Worm (Caenorhabditis elegans) whole organism, young adult: ENCODE measurements around the gene F41G3.21.
A peak's percentile ranks its signal among the peaks of the same experiment; 100 is the strongest.

ENCODE experiments used
- B0019.2 ChIP-seq: fragments of 200-800 bp; sonication (Bioruptor generic); conservative IDR thresholded peaks from 2 replicates; pipeline ENCODE4 v1.3.6; 2022; ENCODE audit warnings: missing genetic modification reagents, missing genetic modification characterization, missing compliant biosample characterization
- B0035.1 ChIP-seq: sonication (generic microtip); optimal IDR thresholded peaks from 2 replicates; lab custom pipeline; 2016; ENCODE audit warnings: missing genetic modification characterization, mild to moderate bottlenecking, missing compliant biosample characterization, missing genotype, missing genetic modification reagents
- C17E4.6 ChIP-seq: fragments of 200-800 bp; sonication (Bioruptor generic); IDR thresholded peaks from 2 replicates; pipeline ENCODE4 v1.3.6; 2022; ENCODE audit warnings: missing genetic modification reagents, missing genetic modification characterization, missing compliant biosample characterization
- F10E7.11 ChIP-seq: sonication (generic microtip); optimal IDR thresholded peaks from 2 replicates; lab custom pipeline; 2017; ENCODE audit warnings: mild to moderate bottlenecking, missing genetic modification characterization, moderate library complexity, missing compliant biosample characterization
- F22D6.2 ChIP-seq: sonication (generic microtip); optimal IDR thresholded peaks from 2 replicates; lab custom pipeline; 2016; ENCODE audit warnings: mild to moderate bottlenecking, missing genetic modification characterization, missing compliant biosample characterization
- F23B12.7 ChIP-seq: sonication (generic microtip); optimal IDR thresholded peaks from 2 replicates; lab custom pipeline; 2017; ENCODE audit warnings: missing genetic modification characterization, mild to moderate bottlenecking, missing compliant biosample characterization, antibody characterized with exemption, moderate library complexity; ENCODE audit not compliant: insufficient read depth
- F33H1.4 ChIP-seq: fragments of 200-800 bp; sonication (Bioruptor generic); IDR thresholded peaks from 2 replicates; pipeline ENCODE4 v1.3.6; 2022; ENCODE audit warnings: missing genetic modification reagents, missing genetic modification characterization, missing compliant biosample characterization
- F37B4.10 ChIP-seq: fragments of 200-800 bp; sonication (Bioruptor generic); IDR thresholded peaks from 2 replicates; pipeline ENCODE4 v1.3.6; 2022; ENCODE audit warnings: missing genetic modification characterization, missing compliant biosample characterization
- F52B5.7 ChIP-seq: sonication (generic microtip); optimal IDR thresholded peaks from 2 replicates; lab custom pipeline; 2016; ENCODE audit warnings: mild to moderate bottlenecking, missing genetic modification characterization, missing compliant biosample characterization
- T07F8.4 ChIP-seq: sonication (generic microtip); optimal IDR thresholded peaks from 2 replicates; lab custom pipeline; 2016; ENCODE audit warnings: mild to moderate bottlenecking, missing genetic modification characterization, moderate library complexity, missing compliant biosample characterization
- Y53G8AR.9 ChIP-seq: fragments of 200-800 bp; sonication (Bioruptor generic); conservative IDR thresholded peaks from 2 replicates; pipeline ENCODE4 v1.3.6; 2022; ENCODE audit warnings: missing genetic modification reagents, missing genetic modification characterization, missing compliant biosample characterization
- ZK185.1 ChIP-seq: sonication (generic microtip); optimal IDR thresholded peaks from 2 replicates; lab custom pipeline; 2016; ENCODE audit warnings: mild to moderate bottlenecking, missing genetic modification characterization, missing compliant biosample characterization; ENCODE audit not compliant: poor library complexity, severe bottlenecking
- ama-1 ChIP-seq, 3 experiments: fragments of 150-350 bp in 1 of 3; sonication (generic microtip) in 2 of 3; optimal IDR thresholded peaks; 2 replicates each; lab custom pipeline; 2014 to 2018; ENCODE audit warnings: missing biosample characterization in 2 of 3, missing genetic modification characterization in 2 of 3, missing genetic modification reagents in 2 of 3
- aptf-3 ChIP-seq: fragments of 200-800 bp; sonication (Bioruptor generic); IDR thresholded peaks from 2 replicates; pipeline ENCODE4 v1.3.6; 2022; ENCODE audit warnings: missing genetic modification characterization, missing compliant biosample characterization
- atf-7 ChIP-seq: sonication (generic microtip); optimal IDR thresholded peaks from 2 replicates; lab custom pipeline; 2017; ENCODE audit warnings: mild to moderate bottlenecking, missing genetic modification characterization, missing compliant biosample characterization
- attf-3 ChIP-seq: fragments of 200-800 bp; sonication (Bioruptor generic); conservative IDR thresholded peaks from 2 replicates; pipeline ENCODE4 v1.3.6; 2022; ENCODE audit warnings: missing genetic modification reagents, missing genetic modification characterization, missing compliant biosample characterization
- attf-5 ChIP-seq: fragments of 200-800 bp; sonication (Bioruptor generic); optimal IDR thresholded peaks from 2 replicates; lab custom pipeline; 2018; ENCODE audit warnings: mild to moderate bottlenecking, missing genetic modification characterization, missing compliant biosample characterization
- bed-1 ChIP-seq: fragments of 200-800 bp; sonication (Bioruptor generic); IDR thresholded peaks from 2 replicates; pipeline ENCODE4 v1.3.6; 2022; ENCODE audit warnings: missing genetic modification reagents, missing genetic modification characterization, missing compliant biosample characterization
- cebp-1 ChIP-seq, 2 experiments: fragments of 200-800 bp in 1 of 2; sonication (Bioruptor generic) in 1 of 2; sonication (generic microtip) in 1 of 2; IDR thresholded peaks in 1 of 2; optimal IDR thresholded peaks in 1 of 2; 2 replicates each; pipeline versions ENCODE4 v1.3.6 to Lab custom; 2017 to 2022; ENCODE audit warnings: missing compliant biosample characterization in 2 of 2, missing genetic modification characterization in 2 of 2, mild to moderate bottlenecking in 1 of 2, missing genetic modification reagents in 1 of 2, moderate library complexity in 1 of 2
- ceh-100 ChIP-seq: fragments of 200-800 bp; sonication (Bioruptor generic); IDR thresholded peaks from 2 replicates; pipeline ENCODE4 v1.3.6; 2022; ENCODE audit warnings: missing genetic modification reagents, missing genetic modification characterization, missing compliant biosample characterization
- ceh-40 ChIP-seq: fragments of 200-800 bp; sonication (Bioruptor generic); IDR thresholded peaks from 2 replicates; pipeline ENCODE4 v1.3.6; 2022; ENCODE audit warnings: missing genetic modification characterization, missing compliant biosample characterization
- egl-18 ChIP-seq: fragments of 200-800 bp; sonication (Bioruptor generic); IDR thresholded peaks from 2 replicates; pipeline ENCODE4 v1.3.6; 2022; ENCODE audit warnings: missing genetic modification reagents, missing genetic modification characterization, missing compliant biosample characterization
- ets-4 ChIP-seq: fragments of 200-800 bp; sonication (Bioruptor generic); optimal IDR thresholded peaks from 2 replicates; lab custom pipeline; 2018; ENCODE audit warnings: mild to moderate bottlenecking, missing genetic modification characterization, missing compliant biosample characterization
- gei-17 ChIP-seq: fragments of 200-800 bp; sonication (Bioruptor generic); optimal IDR thresholded peaks from 2 replicates; lab custom pipeline; 2018; ENCODE audit warnings: mild to moderate bottlenecking, missing genetic modification characterization, missing compliant biosample characterization
- hlh-12 ChIP-seq: sonication (generic microtip); optimal IDR thresholded peaks from 2 replicates; lab custom pipeline; 2016; ENCODE audit warnings: missing genetic modification characterization, missing compliant biosample characterization
- hlh-26 ChIP-seq: fragments of 200-800 bp; sonication (Bioruptor generic); conservative IDR thresholded peaks from 2 replicates; pipeline ENCODE4 v1.3.6; 2022; ENCODE audit warnings: missing genetic modification reagents, missing genetic modification characterization, missing compliant biosample characterization
- hmg-20 ChIP-seq: fragments of 200-800 bp; sonication (Bioruptor generic); IDR thresholded peaks from 2 replicates; pipeline ENCODE4 v1.3.6; 2022; ENCODE audit warnings: missing genetic modification reagents, missing genetic modification characterization, missing compliant biosample characterization
- hsf-1 ChIP-seq: fragments of 200-800 bp; sonication (Bioruptor generic); IDR thresholded peaks from 2 replicates; pipeline ENCODE4 v1.3.6; 2022; ENCODE audit warnings: missing genetic modification reagents, missing genetic modification characterization, missing compliant biosample characterization
- let-526 ChIP-seq: fragments of 200-800 bp; sonication (Bioruptor generic); IDR thresholded peaks from 2 replicates; pipeline ENCODE4 v1.3.6; 2022; ENCODE audit warnings: missing genetic modification reagents, missing genetic modification characterization, missing compliant biosample characterization
- lin-35 ChIP-seq, 3 experiments: fragments of 150-350 bp in 2 of 3; sonication (generic microtip) in 1 of 3; optimal IDR thresholded peaks; 2 replicates each; lab custom pipeline; 2014 to 2018; ENCODE audit warnings: missing biosample characterization in 3 of 3, missing genetic modification characterization in 3 of 3, missing genetic modification reagents in 3 of 3
- madf-6 ChIP-seq: fragments of 200-800 bp; sonication (Bioruptor generic); IDR thresholded peaks from 2 replicates; pipeline ENCODE4 v1.3.6; 2022; ENCODE audit warnings: missing genetic modification reagents, missing genetic modification characterization, missing compliant biosample characterization
- madf-8 ChIP-seq: fragments of 200-800 bp; sonication (Bioruptor generic); conservative IDR thresholded peaks from 2 replicates; pipeline ENCODE4 v1.3.6; 2022; ENCODE audit warnings: missing genetic modification reagents, missing genetic modification characterization, missing compliant biosample characterization
- mcd-1 ChIP-seq: fragments of 200-800 bp; sonication (Bioruptor generic); IDR thresholded peaks from 2 replicates; pipeline ENCODE4 v1.3.6; 2022; ENCODE audit warnings: missing genetic modification reagents, missing genetic modification characterization, missing compliant biosample characterization
- mel-28 ChIP-seq: sonication (generic microtip); optimal IDR thresholded peaks from 2 replicates; lab custom pipeline; 2016; ENCODE audit warnings: borderline replicate concordance, mild to moderate bottlenecking, missing genetic modification characterization, missing compliant biosample characterization
- mes-4 ChIP-seq: sonication (generic microtip); optimal IDR thresholded peaks from 2 replicates; lab custom pipeline; 2016; ENCODE audit warnings: missing genotype, missing genetic modification characterization, missing compliant biosample characterization
- nfyb-1 ChIP-seq: fragments of 200-800 bp; sonication (Bioruptor generic); IDR thresholded peaks from 2 replicates; pipeline ENCODE4 v1.3.6; 2022; ENCODE audit warnings: missing genetic modification reagents, missing genetic modification characterization, missing compliant biosample characterization
- nhr-179 ChIP-seq: sonication (generic microtip); optimal IDR thresholded peaks from 2 replicates; lab custom pipeline; 2016; ENCODE audit warnings: mild to moderate bottlenecking, missing genetic modification characterization, missing compliant biosample characterization
- pha-4 ChIP-seq: fragments of 150-350 bp; sonication (generic microtip); optimal IDR thresholded peaks from 2 replicates; lab custom pipeline; 2014; ENCODE audit warnings: missing biosample characterization, missing genetic modification reagents, missing genetic modification characterization
- rec-8 ChIP-seq, 2 experiments: sonication (generic microtip); optimal IDR thresholded peaks; 2 replicates each; lab custom pipeline; 2016; ENCODE audit warnings: mild to moderate bottlenecking in 2 of 2, missing genetic modification characterization in 2 of 2, missing genetic modification reagents in 2 of 2, missing genotype in 2 of 2, missing biosample characterization in 1 of 2, missing compliant biosample characterization in 1 of 2, moderate library complexity in 1 of 2
- repo-1 ChIP-seq: sonication (generic microtip); optimal IDR thresholded peaks from 2 replicates; lab custom pipeline; 2017; ENCODE audit warnings: mild to moderate bottlenecking, missing genetic modification characterization, missing compliant biosample characterization
- sdz-38 ChIP-seq: sonication (generic microtip); optimal IDR thresholded peaks from 2 replicates; lab custom pipeline; 2016; ENCODE audit warnings: missing genotype, missing genetic modification characterization, missing compliant biosample characterization
- snpc-3.4 ChIP-seq: sonication (generic microtip); optimal IDR thresholded peaks from 2 replicates; lab custom pipeline; 2017; ENCODE audit warnings: missing genetic modification characterization, mild to moderate bottlenecking, missing compliant biosample characterization, antibody characterized with exemption, moderate library complexity, missing genotype, missing genetic modification reagents
- somi-1 ChIP-seq: fragments of 200-800 bp; sonication (Bioruptor generic); optimal IDR thresholded peaks from 2 replicates; lab custom pipeline; 2018; ENCODE audit warnings: mild to moderate bottlenecking, missing genetic modification characterization, missing compliant biosample characterization
- tbp1 ChIP-seq: fragments of 200-800 bp; sonication (Bioruptor generic); optimal IDR thresholded peaks from 2 replicates; lab custom pipeline; 2018; ENCODE audit warnings: mild to moderate bottlenecking, missing genetic modification characterization, missing compliant biosample characterization
- tlf-1 ChIP-seq: fragments of 200-800 bp; sonication (Bioruptor generic); optimal IDR thresholded peaks from 2 replicates; lab custom pipeline; 2018; ENCODE audit warnings: mild to moderate bottlenecking, missing genetic modification characterization, missing compliant biosample characterization
- unc-130 ChIP-seq: sonication (generic microtip); optimal IDR thresholded peaks from 2 replicates; lab custom pipeline; 2016; ENCODE audit warnings: missing genetic modification reagents, missing genetic modification characterization, missing compliant biosample characterization
- zfh-2 ChIP-seq: fragments of 200-800 bp; sonication (Bioruptor generic); conservative IDR thresholded peaks from 2 replicates; pipeline ENCODE4 v1.3.6; 2022; ENCODE audit warnings: missing genetic modification reagents, missing genetic modification characterization, missing compliant biosample characterization
- ztf-18 ChIP-seq: sonication (generic microtip); optimal IDR thresholded peaks from 2 replicates; lab custom pipeline; 2016; ENCODE audit warnings: missing genotype, mild to moderate bottlenecking, missing genetic modification characterization, missing compliant biosample characterization

F41G3.21 gene

DNA sequence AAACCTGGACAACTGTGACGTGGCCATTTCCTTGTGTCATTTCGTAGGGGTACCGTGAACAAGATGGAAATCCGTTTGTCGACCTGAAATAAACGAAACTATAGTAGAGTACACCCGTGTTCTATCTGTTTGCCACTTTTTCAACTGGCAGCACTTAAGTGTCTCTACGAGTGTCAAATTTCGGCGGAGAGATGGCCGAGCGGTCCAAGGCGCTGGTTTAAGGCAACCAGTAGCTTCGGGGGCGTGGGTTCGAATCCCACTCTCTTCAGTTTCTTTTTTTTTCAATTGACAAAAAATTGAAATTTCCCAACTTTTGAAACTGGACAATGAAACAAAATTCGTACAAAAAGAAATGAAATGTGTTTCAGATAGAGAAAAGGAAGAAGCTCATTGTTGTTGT, 31.2 kb downstream of the F41G3.21 start (continued):
- TF ChIP-seq snpc-3.4 (tag; lab: Kevin White, UChicago) = peak; percentile 12
- TF ChIP-seq F22D6.2 = no peak
- no peak for TF ChIP-seq bed-1 (GFP tag; lab: Robert Waterston, UW)
- TF ChIP-seq C17E4.6 (GFP tag; lab: Robert Waterston, UW) = no peak
- no peak for TF ChIP-seq F37B4.10 (GFP tag; lab: Robert Waterston, UW)
- no peak for TF ChIP-seq unc-130 (GFP tag; lab: Kevin White, UChicago)
- no peak for TF ChIP-seq ets-4 (GFP tag; lab: Kevin White, UChicago)
- no peak for TF ChIP-seq madf-8 (GFP tag; lab: Robert Waterston, UW)
- no peak for TF ChIP-seq F52B5.7 (tag; lab: Kevin White, UChicago)
- TF ChIP-seq aptf-3 (GFP tag; lab: Robert Waterston, UW) = 0 out of 2 replicates have a peak, but pooled peaks have one; percentile 24
- TF ChIP-seq ceh-100 (GFP tag; lab: Robert Waterston, UW) = 0 out of 2 replicates have a peak, but pooled peaks have one; percentile 24
- no peak for TF ChIP-seq rec-8 (tag; optimal IDR thresholded peaks at IDR 0.05; lab: Kevin White, UChicago)
- TF ChIP-seq lin-35 (GFP tag; optimal IDR thresholded peaks at IDR 0.05; lab: Kevin White, UChicago) = no peak
- TF ChIP-seq cebp-1 (GFP tag; IDR thresholded peaks at IDR 0.05; lab: Robert Waterston, UW) = no peak
- no peak for TF ChIP-seq cebp-1 (tag; optimal IDR thresholded peaks at IDR 0.05; lab: Kevin White, UChicago)
- no peak for TF ChIP-seq nfyb-1 (GFP tag; lab: Robert Waterston, UW)
- TF ChIP-seq hlh-26 (GFP tag; lab: Robert Waterston, UW) = no peak
- TF ChIP-seq madf-6 (GFP tag; lab: Robert Waterston, UW) = 0 out of 2 replicates have a peak, but pooled peaks have one; percentile 51
- peak; percentile 4 for TF ChIP-seq atf-7 (tag; lab: Kevin White, UChicago)
- no peak for TF ChIP-seq let-526 (GFP tag; lab: Robert Waterston, UW)
- no peak for TF ChIP-seq ceh-40 (GFP tag; lab: Robert Waterston, UW)
- no peak for TF ChIP-seq pha-4 (tag; lab: Kevin White, UChicago)
- no peak for TF ChIP-seq gei-17 (GFP tag; lab: Kevin White, UChicago)
- TF ChIP-seq B0019.2 (GFP tag; lab: Robert Waterston, UW) = no peak
- TF ChIP-seq hlh-12 (tag; lab: Kevin White, UChicago) = no peak
- peak; percentile 22 for TF ChIP-seq T07F8.4 (tag; lab: Kevin White, UChicago)
- TF ChIP-seq F10E7.11 (tag; lab: Kevin White, UChicago) = no peak
- TF ChIP-seq attf-3 (GFP tag; lab: Robert Waterston, UW) = 0 out of 2 replicates have a peak, but pooled peaks have one; percentile 30
- TF ChIP-seq ama-1 (optimal IDR thresholded peaks at IDR 0.05; lab: Kevin White, UChicago) = no peak
- no peak for TF ChIP-seq ama-1 (GFP tag; optimal IDR thresholded peaks at IDR 0.05; lab: Kevin White, UChicago)
- TF ChIP-seq mel-28 (tag; lab: Kevin White, UChicago) = no peak
- TF ChIP-seq sdz-38 (tag; lab: Kevin White, UChicago) = no peak
- TF ChIP-seq F23B12.7 = peak; percentile 75
- TF ChIP-seq zfh-2 = no peak
- TF ChIP-seq attf-5 (GFP tag; lab: Kevin White, UChicago) = peak; percentile 21
- no peak for TF ChIP-seq tlf-1 (GFP tag; lab: Kevin White, UChicago)
- no peak for TF ChIP-seq mes-4 (tag; lab: Kevin White, UChicago)
- no peak for TF ChIP-seq B0035.1
- peak; percentile 19 for TF ChIP-seq repo-1 (tag; lab: Kevin White, UChicago)
- TF ChIP-seq hmg-20 (GFP tag; lab: Robert Waterston, UW) = no peak
- TF ChIP-seq F33H1.4 (GFP tag; lab: Robert Waterston, UW) = no peak; the same call in 1 of the 2 replicates
- TF ChIP-seq ztf-18 (tag; lab: Kevin White, UChicago) = peak; percentile 13
- TF ChIP-seq egl-18 (GFP tag; lab: Robert Waterston, UW) = no peak
- TF ChIP-seq somi-1 (GFP tag; lab: Kevin White, UChicago) = no peak
- TF ChIP-seq tbp1 (GFP tag; lab: Kevin White, UChicago) = peak; percentile 95
- no peak for TF ChIP-seq nhr-179 (tag; lab: Kevin White, UChicago)
- peak; percentile 32 for TF ChIP-seq ZK185.1 (tag; lab: Kevin White, UChicago)
- no peak for TF ChIP-seq hsf-1 (GFP tag; lab: Robert Waterston, UW)
- peak; percentile 51; the same call in 1 of the 2 replicates for TF ChIP-seq mcd-1 (GFP tag; lab: Robert Waterston, UW)
- no peak for TF ChIP-seq Y53G8AR.9 (GFP tag; lab: Robert Waterston, UW)
